Fruit fly (Drosophila melanogaster) whole organism, adult: ENCODE measurements around the gene Ror.

Experiments
- CG5204 ChIP-seq: fragments of 200-800 bp; sonication (Bioruptor generic); optimal IDR thresholded peaks from 2 replicates; lab custom pipeline; 2016; ENCODE audit warnings: missing biosample characterization, missing genetic modification characterization
- Crg-1 ChIP-seq: fragments of 200-800 bp; sonication (Bioruptor generic); optimal IDR thresholded peaks from 2 replicates; lab custom pipeline; 2016; ENCODE audit warnings: missing biosample characterization, missing genetic modification characterization
- cnc ChIP-seq, 2 experiments: fragments of >200 bp; optimal IDR thresholded peaks; 2 replicates each; lab custom pipeline; 2017

DNA sequence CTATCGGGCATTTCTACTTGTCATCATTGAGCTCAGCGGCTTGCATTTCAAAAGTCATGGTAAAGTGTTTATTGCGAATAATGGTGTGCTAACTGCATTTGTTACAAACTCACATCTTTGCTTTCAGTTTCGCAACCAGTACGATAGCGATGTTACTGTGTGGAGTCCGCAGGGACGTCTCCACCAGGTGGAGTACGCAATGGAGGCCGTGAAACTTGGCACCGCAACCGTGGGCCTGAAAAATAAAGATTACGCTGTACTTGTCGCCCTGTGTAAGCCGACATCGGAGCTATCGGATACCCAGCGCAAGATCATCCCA, 30.3 kb upstream of the Ror start:
- TF ChIP-seq cnc (optimal IDR thresholded peaks at IDR 0.05; lab: Kevin White, UChicago), result peak; percentile 88 to 92
- no peak for TF ChIP-seq CG5204 (GFP tag; lab: Kevin White, UChicago)
- TF ChIP-seq Crg-1 (GFP tag; lab: Kevin White, UChicago), result no peak
